Fruit fly (Drosophila melanogaster) whole organism, embryonic: ENCODE results near the gene Trhn.

ENCODE experiments used
- Awh ChIP-seq: fragments of 200-800 bp; sonication (Bioruptor generic); IDR thresholded peaks from 2 replicates; pipeline ENCODE4, ENCODE4 v1.3.6; 2022; ENCODE audit warnings: missing biosample characterization, missing genetic modification characterization
- CG10147 ChIP-seq: fragments of 200-800 bp; sonication (Bioruptor generic); optimal IDR thresholded peaks from 2 replicates; lab custom pipeline; 2019; ENCODE audit warnings: missing biosample characterization, mild to moderate bottlenecking, missing genetic modification characterization, moderate library complexity
- CG10209 ChIP-seq: fragments of 200-800 bp; sonication (Bioruptor generic); optimal IDR thresholded peaks from 3 replicates; lab custom pipeline; 2017; ENCODE audit warnings: missing biosample characterization, mild to moderate bottlenecking, missing genetic modification characterization, missing genetic modification reagents
- CG12236 ChIP-seq: fragments of 200-800 bp; sonication (Bioruptor generic); optimal IDR thresholded peaks from 2 replicates; lab custom pipeline; 2016; ENCODE audit warnings: missing biosample characterization, missing genetic modification characterization
- CG13424 ChIP-seq: fragments of 200-800 bp; sonication (Bioruptor generic); optimal IDR thresholded peaks from 2 replicates; lab custom pipeline; 2019; ENCODE audit warnings: missing biosample characterization, mild to moderate bottlenecking, missing genetic modification characterization, moderate library complexity
- CG13624 ChIP-seq: fragments of 200-800 bp; sonication (Bioruptor generic); optimal IDR thresholded peaks from 2 replicates; lab custom pipeline; 2016; ENCODE audit warnings: missing biosample characterization, missing genetic modification characterization
- CG15601 ChIP-seq: fragments of 200-800 bp; sonication (Bioruptor generic); optimal IDR thresholded peaks from 3 replicates; lab custom pipeline; 2019; ENCODE audit warnings: missing biosample characterization, mild to moderate bottlenecking, missing genetic modification characterization, moderate library complexity
- CG17361 ChIP-seq: fragments of 200-800 bp; sonication (Bioruptor generic); IDR thresholded peaks from 3 replicates; pipeline ENCODE4 v1.3.6; 2022; ENCODE audit warnings: missing biosample characterization, missing genetic modification characterization
- CG18619 ChIP-seq: fragments of 200-800 bp; sonication (Bioruptor generic); optimal IDR thresholded peaks from 3 replicates; lab custom pipeline; 2017; ENCODE audit warnings: missing biosample characterization, mild to moderate bottlenecking, missing genetic modification characterization
- CG2116 ChIP-seq: fragments of 200-800 bp; sonication (Bioruptor generic); optimal IDR thresholded peaks from 3 replicates; lab custom pipeline; 2018; ENCODE audit warnings: missing biosample characterization, mild to moderate bottlenecking, missing genetic modification characterization
- CG3065 ChIP-seq: fragments of 200-800 bp; sonication (Bioruptor generic); optimal IDR thresholded peaks from 2 replicates; lab custom pipeline; 2016; ENCODE audit warnings: missing biosample characterization, missing genetic modification characterization
- CG32772 ChIP-seq: fragments of 200-800 bp; sonication (Bioruptor generic); IDR thresholded peaks from 2 replicates; pipeline ENCODE4 v1.3.6; 2022; ENCODE audit warnings: missing biosample characterization, missing genetic modification characterization
- CG34376 ChIP-seq: fragments of 200-800 bp; sonication (Bioruptor generic); optimal IDR thresholded peaks from 2 replicates; lab custom pipeline; 2018; ENCODE audit warnings: missing biosample characterization, mild to moderate bottlenecking, missing genetic modification characterization
- CG4404 ChIP-seq: fragments of 200-800 bp; sonication (Bioruptor generic); IDR thresholded peaks from 2 replicates; pipeline ENCODE4 v1.3.6; 2022; ENCODE audit warnings: missing biosample characterization, missing genetic modification characterization
- CG5180 ChIP-seq: fragments of 200-800 bp; sonication (Bioruptor generic); optimal IDR thresholded peaks from 3 replicates; lab custom pipeline; 2017; ENCODE audit warnings: missing biosample characterization, missing genetic modification characterization, mild to moderate bottlenecking, moderate library complexity, missing genetic modification reagents
- CG6272 ChIP-seq: fragments of 200-800 bp; sonication (Bioruptor generic); IDR thresholded peaks from 2 replicates; pipeline ENCODE4 v1.3.6; 2022; ENCODE audit warnings: missing biosample characterization, missing genetic modification characterization
- CG6765 ChIP-seq: fragments of 200-800 bp; sonication (Bioruptor generic); optimal IDR thresholded peaks from 3 replicates; lab custom pipeline; 2017; ENCODE audit warnings: missing biosample characterization, mild to moderate bottlenecking, missing genetic modification characterization
- CG7745 ChIP-seq: fragments of 200-800 bp; sonication (Bioruptor generic); optimal IDR thresholded peaks from 2 replicates; lab custom pipeline; 2018; ENCODE audit warnings: missing biosample characterization, mild to moderate bottlenecking, missing genetic modification characterization, moderate library complexity
- CG8765 ChIP-seq: fragments of 200-800 bp; sonication (Bioruptor generic); IDR thresholded peaks from 2 replicates; pipeline ENCODE4 v1.3.6; 2022; ENCODE audit warnings: missing biosample characterization, missing genetic modification characterization
- CG9727 ChIP-seq: fragments of 200-800 bp; sonication (Bioruptor generic); optimal IDR thresholded peaks from 3 replicates; lab custom pipeline; 2017; ENCODE audit warnings: missing biosample characterization, mild to moderate bottlenecking, missing genetic modification characterization
- Dip2 ChIP-seq: fragments of 200-800 bp; sonication (Bioruptor generic); IDR thresholded peaks from 2 replicates; pipeline ENCODE4 v1.3.6; 2022; ENCODE audit warnings: missing biosample characterization, missing genetic modification characterization
- Doc3 ChIP-seq: fragments of 200-800 bp; sonication (Bioruptor generic); IDR thresholded peaks from 3 replicates; pipeline ENCODE4 v1.3.6; 2022; ENCODE audit warnings: missing biosample characterization, missing genetic modification characterization; ENCODE audit not compliant: partially characterized antibody
- Dp ChIP-seq: fragments of 200-800 bp; sonication (Bioruptor generic); optimal IDR thresholded peaks from 2 replicates; lab custom pipeline; 2018; ENCODE audit warnings: missing biosample characterization, mild to moderate bottlenecking, missing genetic modification characterization, moderate library complexity
- GATAe ChIP-seq: fragments of 200-800 bp; sonication (Bioruptor generic); conservative IDR thresholded peaks from 2 replicates; pipeline ENCODE4 v1.3.6; 2022; ENCODE audit warnings: missing biosample characterization, missing genetic modification characterization
- Gsc ChIP-seq: fragments of 200-800 bp; sonication (Bioruptor generic); IDR thresholded peaks from 2 replicates; pipeline ENCODE4 v1.3.6; 2022; ENCODE audit warnings: missing biosample characterization, missing genetic modification characterization
- H15 ChIP-seq: fragments of 200-800 bp; sonication (Bioruptor generic); IDR thresholded peaks from 3 replicates; pipeline ENCODE4 v1.3.6; 2022; ENCODE audit warnings: missing biosample characterization, missing genetic modification characterization
- Hand ChIP-seq: fragments of 200-800 bp; sonication (Bioruptor generic); optimal IDR thresholded peaks from 2 replicates; lab custom pipeline; 2017; ENCODE audit warnings: mild to moderate bottlenecking, missing biosample characterization, missing genetic modification reagents, missing genetic modification characterization
- Hr3 ChIP-seq: fragments of 200-800 bp; sonication (Bioruptor generic); optimal IDR thresholded peaks from 3 replicates; lab custom pipeline; 2016; ENCODE audit warnings: missing biosample characterization, missing genetic modification characterization
- Lhr ChIP-seq: fragments of 200-800 bp; sonication (Bioruptor generic); optimal IDR thresholded peaks from 3 replicates; lab custom pipeline; 2017; ENCODE audit warnings: mild to moderate bottlenecking, missing biosample characterization, missing genetic modification reagents, missing genetic modification characterization
- Mad ChIP-seq: fragments of 200-800 bp; sonication (Bioruptor generic); optimal IDR thresholded peaks from 2 replicates; lab custom pipeline; 2016; ENCODE audit warnings: missing biosample characterization, missing genetic modification characterization
- Nf-YA ChIP-seq: fragments of 200-800 bp; sonication (Bioruptor generic); IDR thresholded peaks from 2 replicates; pipeline ENCODE4 v1.3.6; 2022; ENCODE audit warnings: missing biosample characterization, missing genetic modification characterization
- PHDP ChIP-seq: fragments of 200-800 bp; sonication (Bioruptor generic); optimal IDR thresholded peaks from 3 replicates; lab custom pipeline; 2018; ENCODE audit warnings: missing biosample characterization, mild to moderate bottlenecking, missing genetic modification characterization, moderate library complexity
- Sry-β ChIP-seq: fragments of 200-800 bp; sonication (Bioruptor generic); optimal IDR thresholded peaks from 2 replicates; lab custom pipeline; 2018; ENCODE audit warnings: missing biosample characterization, mild to moderate bottlenecking, missing genetic modification characterization, moderate library complexity
- Sry-δ ChIP-seq: fragments of 200-800 bp; sonication (Bioruptor generic); optimal IDR thresholded peaks from 2 replicates; lab custom pipeline; 2016; ENCODE audit warnings: missing biosample characterization, missing genetic modification characterization
- Taf1 ChIP-seq: fragments of 200-800 bp; sonication (Bioruptor generic); IDR thresholded peaks from 2 replicates; pipeline ENCODE4 v1.3.6; 2022; ENCODE audit warnings: missing biosample characterization, missing genetic modification characterization
- Usf ChIP-seq: fragments of 200-800 bp; sonication (Bioruptor generic); optimal IDR thresholded peaks from 2 replicates; lab custom pipeline; 2017; ENCODE audit warnings: missing genotype, missing biosample characterization, missing genetic modification characterization
- Xbp1 ChIP-seq: fragments of 200-800 bp; sonication (Bioruptor generic); optimal IDR thresholded peaks from 3 replicates; lab custom pipeline; 2016; ENCODE audit warnings: missing biosample characterization, mild to moderate bottlenecking, missing genetic modification characterization
- YL-1 ChIP-seq: fragments of 200-800 bp; sonication (Bioruptor generic); optimal IDR thresholded peaks from 3 replicates; lab custom pipeline; 2017; ENCODE audit warnings: missing biosample characterization, mild to moderate bottlenecking, missing genetic modification characterization
- bigmax ChIP-seq: fragments of 200-800 bp; sonication (Bioruptor generic); optimal IDR thresholded peaks from 2 replicates; lab custom pipeline; 2018; ENCODE audit warnings: missing biosample characterization, mild to moderate bottlenecking, missing genetic modification characterization
- corto ChIP-seq: fragments of 200-800 bp; sonication (Bioruptor generic); optimal IDR thresholded peaks from 2 replicates; lab custom pipeline; 2016; ENCODE audit warnings: missing biosample characterization, mild to moderate bottlenecking, missing genetic modification characterization, moderate library complexity
- croc ChIP-seq: fragments of 200-800 bp; sonication (Bioruptor generic); conservative IDR thresholded peaks from 3 replicates; pipeline ENCODE4 v1.3.6; 2022; ENCODE audit warnings: missing biosample characterization, missing genetic modification characterization
- emc ChIP-seq: fragments of 200-800 bp; sonication (Bioruptor generic); optimal IDR thresholded peaks from 2 replicates; lab custom pipeline; 2016; ENCODE audit warnings: missing biosample characterization, missing genetic modification characterization
- fd3F ChIP-seq: fragments of 200-800 bp; sonication (Bioruptor generic); optimal IDR thresholded peaks from 2 replicates; lab custom pipeline; 2018; ENCODE audit warnings: missing biosample characterization, mild to moderate bottlenecking, missing genetic modification characterization, moderate library complexity
- ftz-f1 ChIP-seq: fragments of 200-800 bp; sonication (Bioruptor generic); optimal IDR thresholded peaks from 2 replicates; lab custom pipeline; 2016; ENCODE audit warnings: missing biosample characterization, missing genetic modification characterization
- gro ChIP-seq: fragments of 200-800 bp; sonication (Bioruptor generic); optimal IDR thresholded peaks from 2 replicates; lab custom pipeline; 2016; ENCODE audit warnings: missing biosample characterization, missing genetic modification characterization
- jigr1 ChIP-seq: fragments of 200-800 bp; sonication (Bioruptor generic); IDR thresholded peaks from 3 replicates; pipeline ENCODE4 v1.3.6; 2022; ENCODE audit warnings: missing biosample characterization, missing genetic modification characterization
- onecut ChIP-seq: fragments of 200-800 bp; sonication (Bioruptor generic); IDR thresholded peaks from 2 replicates; pipeline ENCODE4 v1.3.6; 2022; ENCODE audit warnings: missing biosample characterization, missing genetic modification characterization
- peb ChIP-seq: fragments of 200-800 bp; sonication (Bioruptor generic); IDR thresholded peaks from 2 replicates; pipeline ENCODE4 v1.3.6; 2022; ENCODE audit warnings: missing biosample characterization, missing genetic modification characterization
- ranshi ChIP-seq: fragments of 200-800 bp; sonication (Bioruptor generic); IDR thresholded peaks from 2 replicates; pipeline ENCODE4 v1.3.6; 2022; ENCODE audit warnings: missing biosample characterization, missing genetic modification characterization
- ssp ChIP-seq: fragments of 200-800 bp; sonication (Bioruptor generic); IDR thresholded peaks from 2 replicates; pipeline ENCODE4 v1.3.6; 2022; ENCODE audit warnings: missing biosample characterization, missing genetic modification characterization
- ttk ChIP-seq: fragments of 200-800 bp; sonication (Bioruptor generic); IDR thresholded peaks from 2 replicates; pipeline ENCODE4 v2.1.2; 2022; ENCODE audit warnings: missing biosample characterization, missing genetic modification characterization
- wdn ChIP-seq: fragments of 200-800 bp; sonication (Bioruptor generic); IDR thresholded peaks from 2 replicates; pipeline ENCODE4 v1.3.6; 2022; ENCODE audit warnings: missing biosample characterization, missing genetic modification characterization

The Trhn gene

DNA sequence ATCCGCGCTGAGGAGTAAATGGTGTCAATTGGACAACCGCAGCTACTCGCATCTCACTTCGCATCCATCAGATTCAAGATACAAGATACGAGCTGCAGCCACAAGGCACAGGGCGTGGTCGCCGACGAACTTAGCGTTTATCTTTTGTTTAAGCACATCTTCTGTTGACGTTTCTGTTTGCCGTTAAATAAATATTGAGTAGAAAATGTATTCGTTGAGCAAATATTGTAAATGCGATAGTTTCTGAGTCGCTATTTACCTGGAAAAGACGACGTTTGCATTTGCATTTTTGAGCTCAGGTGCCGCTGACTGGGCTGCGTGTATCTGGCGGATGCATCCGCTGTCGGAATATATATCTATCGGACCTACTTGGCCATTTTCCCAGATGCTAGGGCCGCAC, 26.7 kb downstream of the Trhn start (continued):
- TF ChIP-seq corto (no peak), Gsc (GFP tag; lab: Robert Waterston, UW) (no peak), CG15601 (tag; lab: Kevin White, UChicago) (peak; percentile 92), CG3065 (GFP tag; lab: Kevin White, UChicago) (no peak), CG18619 (GFP tag; lab: Kevin White, UChicago) (peak; percentile 52), Nf-YA (0 out of 2 replicates have a peak, but pooled peaks have one; percentile 26), CG13424 (tag; lab: Kevin White, UChicago) (peak; percentile 61), ftz-f1 (GFP tag; lab: Kevin White, UChicago) (no peak), croc (GFP tag; lab: Robert Waterston, UW) (no peak), CG4404 (GFP tag; lab: Robert Waterston, UW) (no peak), CG9727 (GFP tag; lab: Kevin White, UChicago) (peak; percentile 75), Usf (GFP tag; lab: Kevin White, UChicago) (no peak), Hand (GFP tag; lab: Kevin White, UChicago) (no peak), CG34376 (no peak), Dp (GFP tag; lab: Kevin White, UChicago) (no peak), Xbp1 (GFP tag; lab: Kevin White, UChicago) (no peak), CG32772 (no peak), CG13624 (GFP tag; lab: Kevin White, UChicago) (no peak), gro (GFP tag; lab: Kevin White, UChicago) (no peak), bigmax (GFP tag; lab: Kevin White, UChicago) (peak; percentile 33), CG7745 (tag; lab: Kevin White, UChicago) (peak; percentile 63), peb (GFP tag; lab: Robert Waterston, UW) (peak; percentile 45; the same call in 1 of the 2 replicates), ranshi (GFP tag; lab: Robert Waterston, UW) (peak; percentile 22; the same call in 1 of the 2 replicates), CG6272 (GFP tag; lab: Robert Waterston, UW) (no peak), CG12236 (GFP tag; lab: Kevin White, UChicago) (peak; percentile 39), CG10147 (GFP tag; lab: Kevin White, UChicago) (peak; percentile 13), onecut (GFP tag; lab: Robert Waterston, UW) (peak; percentile 60), CG17361 (GFP tag; lab: Robert Waterston, UW) (no peak), ssp (GFP tag; lab: Robert Waterston, UW) (no peak), fd3F (GFP tag; lab: Kevin White, UChicago) (no peak), CG5180 (GFP tag; lab: Kevin White, UChicago) (peak; percentile 71), emc (GFP tag; lab: Kevin White, UChicago) (no peak), Mad (GFP tag; lab: Kevin White, UChicago) (no peak), CG10209 (GFP tag; lab: Kevin White, UChicago) (peak; percentile 70), Dip2 (no peak), CG6765 (GFP tag; lab: Kevin White, UChicago) (no peak), Sry-β (peak; percentile 50), Sry-δ (GFP tag; lab: Kevin White, UChicago) (no peak), ttk (GFP tag; lab: Robert Waterston, UW) (no peak), YL-1 (GFP tag; lab: Kevin White, UChicago) (peak; percentile 69), Taf1 (GFP tag; lab: Robert Waterston, UW) (no peak), wdn (GFP tag; lab: Robert Waterston, UW) (no peak), jigr1 (GFP tag; lab: Robert Waterston, UW) (no peak), CG2116 (GFP tag; lab: Kevin White, UChicago) (peak; percentile 16), Awh (GFP tag; lab: Robert Waterston, UW) (peak; percentile 88; the same call in 1 of the 2 replicates), Doc3 (GFP tag; lab: Robert Waterston, UW) (no peak), Lhr (GFP tag; lab: Kevin White, UChicago) (peak; percentile 82), PHDP (tag; lab: Kevin White, UChicago) (peak; percentile 53), Hr3 (no peak), CG8765 (GFP tag; lab: Robert Waterston, UW) (no peak), GATAe (no peak), H15 (0 out of 3 replicates have a peak, but pooled peaks have one; percentile 35)
